Worm (Caenorhabditis elegans) whole organism, L1 larva: Measurements from ENCODE around the gene F56D5.5.

Source experiments
- C04F5.9 ChIP-seq: sonication (generic microtip); optimal IDR thresholded peaks from 2 replicates; lab custom pipeline; 2016; ENCODE audit warnings: missing genetic modification characterization, missing compliant biosample characterization
- Y116A8C.19 ChIP-seq: sonication (generic microtip); optimal IDR thresholded peaks from 2 replicates; lab custom pipeline; 2016; ENCODE audit warnings: missing compliant biosample characterization, missing genetic modification characterization, borderline replicate concordance
- alr-1 ChIP-seq: fragments of 200-800 bp; sonication (Bioruptor generic); optimal IDR thresholded peaks from 2 replicates; lab custom pipeline; 2018; ENCODE audit warnings: borderline replicate concordance, mild to moderate bottlenecking, missing genetic modification characterization, missing compliant biosample characterization
- aly-2 ChIP-seq: fragments of 150-350 bp; optimal IDR thresholded peaks from 2 replicates; lab custom pipeline; 2014; ENCODE audit warnings: missing biosample characterization, missing genetic modification characterization
- ceh-63 ChIP-seq: fragments of 200-800 bp; sonication (Bioruptor generic); optimal IDR thresholded peaks from 2 replicates; lab custom pipeline; 2018; ENCODE audit warnings: mild to moderate bottlenecking, missing genetic modification characterization, missing compliant biosample characterization
- ceh-8 ChIP-seq: fragments of 200-800 bp; sonication (Bioruptor generic); optimal IDR thresholded peaks from 2 replicates; lab custom pipeline; 2018; ENCODE audit warnings: mild to moderate bottlenecking, missing genetic modification characterization, moderate library complexity, missing compliant biosample characterization
- ceh-82 ChIP-seq, 3 experiments: fragments of 150-350 bp in 1 of 3; sonication (generic microtip) in 2 of 3; optimal IDR thresholded peaks; 2 replicates each; lab custom pipeline; 2014 to 2017; ENCODE audit warnings: missing biosample characterization in 3 of 3, missing genetic modification characterization in 3 of 3
- ceh-90 ChIP-seq: sonication (generic microtip); optimal IDR thresholded peaks from 2 replicates; lab custom pipeline; 2016; ENCODE audit warnings: missing genetic modification characterization, missing compliant biosample characterization
- dpl-1 ChIP-seq, 3 experiments: fragments of 150-350 bp in 2 of 3; sonication (generic microtip) in 1 of 3; optimal IDR thresholded peaks; 2 replicates each; lab custom pipeline; 2014 to 2017; ENCODE audit warnings: missing biosample characterization in 3 of 3, missing genetic modification characterization in 3 of 3, missing genetic modification reagents in 3 of 3
- dsc-1 ChIP-seq: sonication (generic microtip); optimal IDR thresholded peaks from 2 replicates; lab custom pipeline; 2016; ENCODE audit warnings: mild to moderate bottlenecking, missing genetic modification characterization, missing compliant biosample characterization
- efl-3 ChIP-seq: fragments of 200-800 bp; sonication (Bioruptor generic); optimal IDR thresholded peaks from 2 replicates; lab custom pipeline; 2018; ENCODE audit warnings: mild to moderate bottlenecking, missing genetic modification characterization, missing compliant biosample characterization
- egl-13 ChIP-seq: sonication (generic microtip); optimal IDR thresholded peaks from 2 replicates; lab custom pipeline; 2016; ENCODE audit warnings: missing genotype, missing genetic modification reagents, missing genetic modification characterization, missing compliant biosample characterization
- elt-3 ChIP-seq, 6 experiments: fragments of 150-350 bp in 1 of 6; sonication (generic microtip); optimal IDR thresholded peaks; 2 replicates each; lab custom pipeline; 2017 to 2018; ENCODE audit warnings: missing biosample characterization in 6 of 6, missing genetic modification characterization in 6 of 6, inconsistent platforms in 1 of 6
- ets-5 ChIP-seq: fragments of 200-800 bp; sonication (Bioruptor generic); IDR thresholded peaks from 2 replicates; pipeline ENCODE4 v1.3.6; 2022; ENCODE audit warnings: missing genetic modification characterization, missing compliant biosample characterization
- grh-1 ChIP-seq: fragments of 200-800 bp; sonication (Bioruptor generic); IDR thresholded peaks from 2 replicates; pipeline ENCODE4 v1.3.6; 2022; ENCODE audit warnings: missing genetic modification reagents, missing genetic modification characterization, missing compliant biosample characterization
- hlh-17 ChIP-seq: fragments of 200-800 bp; sonication (Bioruptor generic); optimal IDR thresholded peaks from 2 replicates; lab custom pipeline; 2018; ENCODE audit warnings: missing genetic modification characterization, mild to moderate bottlenecking, missing compliant biosample characterization, moderate library complexity, borderline replicate concordance
- hpl-2 ChIP-seq: fragments of 150-350 bp; optimal IDR thresholded peaks from 2 replicates; lab custom pipeline; 2014; ENCODE audit warnings: missing biosample characterization, missing genetic modification reagents, missing genetic modification characterization
- irx-1 ChIP-seq: sonication (generic microtip); optimal IDR thresholded peaks from 2 replicates; lab custom pipeline; 2016; ENCODE audit warnings: missing genetic modification characterization, missing compliant biosample characterization
- lin-15B ChIP-seq: fragments of 150-350 bp; sonication (generic microtip); optimal IDR thresholded peaks from 3 replicates; lab custom pipeline; 2014; ENCODE audit warnings: missing biosample characterization, missing genetic modification characterization
- mef-2 ChIP-seq: fragments of 150-350 bp; optimal IDR thresholded peaks from 2 replicates; lab custom pipeline; 2014; ENCODE audit warnings: missing biosample characterization, missing genetic modification characterization
- mep-1 ChIP-seq: fragments of 150-350 bp; optimal IDR thresholded peaks from 2 replicates; lab custom pipeline; 2014; ENCODE audit warnings: missing biosample characterization, missing genetic modification characterization
- nhr-11 ChIP-seq: fragments of 150-350 bp; optimal IDR thresholded peaks from 2 replicates; lab custom pipeline; 2014; ENCODE audit warnings: missing biosample characterization, missing genetic modification characterization
- nhr-20 ChIP-seq: sonication (generic microtip); optimal IDR thresholded peaks from 2 replicates; lab custom pipeline; 2016; ENCODE audit warnings: mild to moderate bottlenecking, missing genetic modification characterization, missing compliant biosample characterization
- nhr-237 ChIP-seq: fragments of 150-350 bp; optimal IDR thresholded peaks from 2 replicates; lab custom pipeline; 2014; ENCODE audit warnings: missing biosample characterization, missing genetic modification characterization
- nhr-28 ChIP-seq: fragments of 150-350 bp; optimal IDR thresholded peaks from 2 replicates; lab custom pipeline; 2014; ENCODE audit warnings: missing biosample characterization, missing genetic modification characterization
- nhr-71 ChIP-seq: sonication (generic microtip); optimal IDR thresholded peaks from 2 replicates; lab custom pipeline; 2016; ENCODE audit warnings: mild to moderate bottlenecking, missing genetic modification characterization, moderate library complexity, missing compliant biosample characterization
- nhr-76 ChIP-seq: sonication (generic microtip); optimal IDR thresholded peaks from 2 replicates; lab custom pipeline; 2017; ENCODE audit warnings: missing biosample characterization, missing genetic modification characterization
- nhr-77 ChIP-seq: fragments of 150-350 bp; optimal IDR thresholded peaks from 2 replicates; lab custom pipeline; 2014; ENCODE audit warnings: missing biosample characterization, missing genetic modification characterization
- nhr-84 ChIP-seq: sonication (generic microtip); optimal IDR thresholded peaks from 2 replicates; lab custom pipeline; 2017; ENCODE audit warnings: missing biosample characterization, missing genetic modification characterization
- nhr-85 ChIP-seq: sonication (generic microtip); peaks from one replicate; lab custom pipeline; 2016; ENCODE audit warnings: missing genetic modification characterization, inconsistent platforms, missing compliant biosample characterization
- nhr-90 ChIP-seq: sonication (generic microtip); optimal IDR thresholded peaks from 2 replicates; lab custom pipeline; 2016; ENCODE audit warnings: mild to moderate bottlenecking, missing genetic modification characterization, missing compliant biosample characterization; ENCODE audit not compliant: poor library complexity
- pag-3 ChIP-seq: sonication (generic microtip); optimal IDR thresholded peaks from 2 replicates; lab custom pipeline; 2017; ENCODE audit warnings: missing genetic modification characterization, mild to moderate bottlenecking, missing compliant biosample characterization, antibody characterized with exemption, borderline replicate concordance; ENCODE audit not compliant: insufficient read depth
- pqm-1 ChIP-seq: sonication (generic microtip); optimal IDR thresholded peaks from 3 replicates; lab custom pipeline; 2017; ENCODE audit warnings: missing biosample characterization, missing genetic modification characterization
- rnt-1 ChIP-seq: sonication (generic microtip); optimal IDR thresholded peaks from 2 replicates; lab custom pipeline; 2016; ENCODE audit warnings: mild to moderate bottlenecking, missing genetic modification characterization, moderate library complexity, missing compliant biosample characterization
- snpc-4 ChIP-seq: fragments of 150-350 bp; optimal IDR thresholded peaks from 2 replicates; lab custom pipeline; 2014; ENCODE audit warnings: missing biosample characterization, missing genetic modification characterization
- snu-23 ChIP-seq: sonication (generic microtip); optimal IDR thresholded peaks from 2 replicates; lab custom pipeline; 2016; ENCODE audit warnings: missing genetic modification characterization, missing compliant biosample characterization
- sox-4 ChIP-seq: sonication (generic microtip); optimal IDR thresholded peaks from 2 replicates; lab custom pipeline; 2016; ENCODE audit warnings: missing genetic modification characterization, missing compliant biosample characterization
- sup-37 ChIP-seq: fragments of 200-800 bp; sonication (Bioruptor generic); optimal IDR thresholded peaks from 2 replicates; lab custom pipeline; 2018; ENCODE audit warnings: mild to moderate bottlenecking, missing genetic modification characterization, missing compliant biosample characterization
- swsn-7 ChIP-seq: sonication (generic microtip); optimal IDR thresholded peaks from 2 replicates; lab custom pipeline; 2016; ENCODE audit warnings: missing genetic modification characterization, missing compliant biosample characterization
- tbx-2 ChIP-seq: sonication (generic microtip); optimal IDR thresholded peaks from 2 replicates; lab custom pipeline; 2016; ENCODE audit warnings: missing genetic modification characterization, missing compliant biosample characterization
- tlp-1 ChIP-seq: fragments of 150-350 bp; optimal IDR thresholded peaks from 2 replicates; lab custom pipeline; 2014; ENCODE audit warnings: missing biosample characterization, missing genetic modification characterization
- unc-130 ChIP-seq: fragments of 150-350 bp; optimal IDR thresholded peaks from 2 replicates; lab custom pipeline; 2017; ENCODE audit warnings: missing biosample characterization, missing genetic modification characterization, inconsistent platforms
- unc-30 ChIP-seq: sonication (generic microtip); optimal IDR thresholded peaks from 2 replicates; lab custom pipeline; 2017; ENCODE audit warnings: missing biosample characterization, missing genetic modification characterization
- unc-62 ChIP-seq: fragments of 150-350 bp; optimal IDR thresholded peaks from 2 replicates; lab custom pipeline; 2014; ENCODE audit warnings: missing biosample characterization, missing genetic modification reagents, missing genetic modification characterization
- unc-86 ChIP-seq: sonication (generic microtip); optimal IDR thresholded peaks from 2 replicates; lab custom pipeline; 2016; ENCODE audit warnings: missing genetic modification characterization, missing compliant biosample characterization
- unc-98 ChIP-seq: fragments of 200-800 bp; sonication (Bioruptor generic); IDR thresholded peaks from 2 replicates; pipeline ENCODE4 v1.3.6; 2022; ENCODE audit warnings: missing genetic modification characterization, missing compliant biosample characterization
- vab-15 ChIP-seq: sonication (generic microtip); optimal IDR thresholded peaks from 2 replicates; lab custom pipeline; 2017; ENCODE audit warnings: missing genotype, mild to moderate bottlenecking, missing genetic modification characterization, missing compliant biosample characterization
- ztf-11 ChIP-seq, 2 experiments: sonication (generic microtip); optimal IDR thresholded peaks; 2 replicates each; lab custom pipeline; 2016 to 2017; ENCODE audit warnings: missing genetic modification characterization in 2 of 2, missing biosample characterization in 1 of 2, missing compliant biosample characterization in 1 of 2
- ztf-4 ChIP-seq: fragments of 150-350 bp; optimal IDR thresholded peaks from 2 replicates; lab custom pipeline; 2014; ENCODE audit warnings: missing biosample characterization, missing genetic modification characterization

Gene F56D5.5

ce11 chrIV:9445407-9445806, 37.5 kb upstream of the F56D5.5 start, which contains the start of gene hsp-12.3:
TSS of gene hsp-12.3 (minus strand) at chrIV:9445507.
- no peak for TF ChIP-seq ztf-4
- no peak for TF ChIP-seq unc-130 (tag; lab: Kevin White, UChicago)
- TF ChIP-seq nhr-90: no peak
- no peak for TF ChIP-seq ceh-90 (tag; lab: Kevin White, UChicago)
- TF ChIP-seq tbx-2 (tag; lab: Kevin White, UChicago): no peak
- TF ChIP-seq C04F5.9 (tag; lab: Kevin White, UChicago): no peak

- TF ChIP-seq nhr-85 (tag; lab: Kevin White, UChicago) (peak; percentile 97), snu-23 (GFP tag; lab: Kevin White, UChicago) (peak; percentile 97), nhr-28 (tag; lab: Kevin White, UChicago) (no peak), nhr-84 (tag; lab: Kevin White, UChicago) (no peak), nhr-11 (tag; lab: Kevin White, UChicago) (peak; percentile 50), hlh-17 (peak; percentile 57), rnt-1 (peak; percentile 94), hpl-2 (GFP tag; lab: Kevin White, UChicago) (peak; percentile 88), unc-98 (0 out of 2 replicates have a peak, but pooled peaks have one; percentile 19), egl-13 (tag; lab: Kevin White, UChicago) (peak; percentile 93), mep-1 (tag; lab: Kevin White, UChicago) (peak; percentile 90), ceh-82 (tag; optimal IDR thresholded peaks at IDR 0.05; lab: Kevin White, UChicago) (peak; percentile 74 to 87 (median 85)), nhr-237 (peak; percentile 87), nhr-77 (peak; percentile 96), unc-86 (tag; lab: Kevin White, UChicago) (peak; percentile 93), lin-15B (tag; lab: Kevin White, UChicago) (peak; percentile 63), tlp-1 (tag; lab: Kevin White, UChicago) (no peak), snpc-4 (tag; lab: Kevin White, UChicago) (peak; percentile 99), pqm-1 (tag; lab: Kevin White, UChicago) (no peak), mef-2 (tag; lab: Kevin White, UChicago) (peak; percentile 47), alr-1 (tag; lab: Kevin White, UChicago) (no peak), nhr-20 (tag; lab: Kevin White, UChicago) (peak; percentile 97), vab-15 (tag; lab: Kevin White, UChicago) (peak; percentile 48), ztf-11 (tag; optimal IDR thresholded peaks at IDR 0.05; lab: Kevin White, UChicago) (peak in 1 of 2 experiments; percentile 89), nhr-71 (peak; percentile 97), unc-62 (peak; percentile 40), ceh-63 (GFP tag; lab: Kevin White, UChicago) (no peak), sup-37 (GFP tag; lab: Kevin White, UChicago) (peak; percentile 46), dpl-1 (GFP tag; optimal IDR thresholded peaks at IDR 0.05; lab: Kevin White, UChicago) (peak; percentile 56 to 78 (median 70)), elt-3 (tag; optimal IDR thresholded peaks at IDR 0.05; lab: Kevin White, UChicago) (peak in 4 of 6 experiments; percentile 41 to 80 (median 65)), Y116A8C.19 (tag; lab: Kevin White, UChicago) (no peak), grh-1 (GFP tag; lab: Robert Waterston, UW) (peak; percentile 73), pag-3 (no peak), dsc-1 (tag; lab: Kevin White, UChicago) (peak; percentile 95), irx-1 (tag; lab: Kevin White, UChicago) (peak; percentile 93), aly-2 (tag; lab: Kevin White, UChicago) (peak; percentile 93), ceh-8 (GFP tag; lab: Kevin White, UChicago) (peak; percentile 77), ztf-4 (peak; percentile 83), C04F5.9 (tag; lab: Kevin White, UChicago) (peak; percentile 61), swsn-7 (peak; percentile 96), unc-130 (tag; lab: Kevin White, UChicago) (peak; percentile 76), efl-3 (GFP tag; lab: Kevin White, UChicago) (peak; percentile 30), ets-5 (GFP tag; lab: Robert Waterston, UW) (no peak), sox-4 (peak; percentile 80), nhr-90 (peak; percentile 96), nhr-76 (peak; percentile 25), unc-30 (tag; lab: Kevin White, UChicago) (no peak)
Measured at ce11 chrIV:9444417-9445026, 36.6 kb upstream of the F56D5.5 start.
